Worm (Caenorhabditis elegans): Measurements from ENCODE around the gene F29A7.6.

ce11 chrII:2766331-2766730, 13.9 kb upstream of the F29A7.6 start, which contains the start of gene F08D12.15:
- TF ChIP-seq ama-1 (optimal IDR thresholded peaks at IDR 0.05) (no peak), ceh-18 (tag; optimal IDR thresholded peaks at IDR 0.05) (no peak), pros-1 (tag; optimal IDR thresholded peaks at IDR 0.05) (no peak), lin-11 (tag; optimal IDR thresholded peaks at IDR 0.05) (no peak), ceh-31 (tag; optimal IDR thresholded peaks at IDR 0.05) (no peak), unc-86 (tag; optimal IDR thresholded peaks at IDR 0.05) (no peak), ceh-9 (tag; optimal IDR thresholded peaks at IDR 0.05) (no peak)
